Worm (Caenorhabditis elegans): ENCODE data around the gene lim-8.

The lim-8 gene

DNA sequence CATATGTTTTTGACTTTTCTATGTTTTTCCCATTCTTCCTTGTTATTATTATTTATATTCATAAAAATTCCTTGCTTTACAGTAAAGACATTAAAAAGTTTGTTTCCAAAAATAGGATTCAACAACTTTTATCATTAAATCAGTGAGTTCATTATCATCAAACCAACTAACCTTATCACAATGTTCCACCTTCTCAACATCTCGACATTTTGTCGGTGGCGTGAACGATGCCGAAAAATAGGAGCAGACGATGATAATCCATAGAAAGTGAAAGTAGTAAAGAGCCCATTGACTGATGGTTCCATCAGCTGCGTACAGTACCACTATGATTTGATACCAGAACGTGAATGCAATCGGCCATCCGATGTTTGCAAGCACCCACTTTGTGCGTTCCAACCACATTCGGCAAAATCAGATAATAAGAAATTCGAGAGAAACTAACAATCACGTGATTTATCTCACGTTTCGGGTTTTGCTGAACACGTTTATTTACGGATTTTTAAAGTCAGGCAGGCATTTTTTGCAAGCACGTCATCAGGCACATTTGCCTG, 46.1 kb downstream of the lim-8 start, which contains the start of gene dhhc-5:
Gene dhhc-5 (minus strand): TSS at position 406 of the 551 bp plus-strand sequence.
- TF ChIP-seq lin-13 (GFP tag; optimal IDR thresholded peaks at IDR 0.05) (no peak), unc-55 (GFP tag; optimal IDR thresholded peaks at IDR 0.05) (no peak), nhr-12 (tag; optimal IDR thresholded peaks at IDR 0.05) (no peak), sem-4 (tag; optimal IDR thresholded peaks at IDR 0.05) (no peak), egl-27 (tag; optimal IDR thresholded peaks at IDR 0.05) (no peak), fos-1 (tag; optimal IDR thresholded peaks at IDR 0.05) (peak; percentile 21), sma-9 (GFP tag; optimal IDR thresholded peaks at IDR 0.05) (peak; percentile 50), sma-9 (tag; optimal IDR thresholded peaks at IDR 0.05) (no peak), nhr-23 (tag; optimal IDR thresholded peaks at IDR 0.05) (no peak), peb-1 (tag; optimal IDR thresholded peaks at IDR 0.05) (no peak)

DNA sequence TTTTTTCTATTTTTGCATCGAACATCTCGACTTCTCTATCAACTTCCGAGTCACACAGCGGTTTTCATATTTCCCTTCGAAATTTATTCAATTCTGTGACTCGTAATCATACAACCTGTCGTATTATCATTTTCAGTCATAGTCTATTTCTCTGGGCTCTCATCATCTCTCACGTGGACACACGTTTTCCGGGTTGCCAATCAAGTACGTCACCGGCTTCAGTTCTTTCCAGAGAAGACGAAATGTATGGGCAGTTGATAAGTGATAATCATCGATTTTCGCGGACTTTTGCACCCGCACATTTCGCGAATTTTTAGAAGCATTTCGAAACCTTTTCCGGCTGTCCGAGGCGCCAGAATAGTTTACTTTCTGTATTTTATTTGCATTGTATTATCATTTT, 47.7 kb downstream of the lim-8 start, which contains the start of gene srv-1:
Gene srv-1 (plus strand): TSS at position 131 of the 400 bp plus-strand sequence.
- no peak for TF ChIP-seq unc-62 (GFP tag; optimal IDR thresholded peaks at IDR 0.05)
- peak; percentile 36 for TF ChIP-seq F13H6.1 (tag; optimal IDR thresholded peaks at IDR 0.05)
- peak; percentile 54 for TF ChIP-seq crh-2 (tag; optimal IDR thresholded peaks at IDR 0.05)
- TF ChIP-seq ZK546.5 (tag; optimal IDR thresholded peaks at IDR 0.05): no peak
- TF ChIP-seq sma-9 (GFP tag; optimal IDR thresholded peaks at IDR 0.05): peak; percentile 85
- no peak for TF ChIP-seq sma-9 (tag; optimal IDR thresholded peaks at IDR 0.05)
- peak; percentile 83 for TF ChIP-seq fos-1 (tag; optimal IDR thresholded peaks at IDR 0.05)
- no peak for TF ChIP-seq nhr-10 (tag; optimal IDR thresholded peaks at IDR 0.05)
- TF ChIP-seq ztf-1 (GFP tag; conservative IDR thresholded peaks at IDR 0.05): no peak
- no peak for TF ChIP-seq skn-1 (tag; optimal IDR thresholded peaks at IDR 0.05)

DNA sequence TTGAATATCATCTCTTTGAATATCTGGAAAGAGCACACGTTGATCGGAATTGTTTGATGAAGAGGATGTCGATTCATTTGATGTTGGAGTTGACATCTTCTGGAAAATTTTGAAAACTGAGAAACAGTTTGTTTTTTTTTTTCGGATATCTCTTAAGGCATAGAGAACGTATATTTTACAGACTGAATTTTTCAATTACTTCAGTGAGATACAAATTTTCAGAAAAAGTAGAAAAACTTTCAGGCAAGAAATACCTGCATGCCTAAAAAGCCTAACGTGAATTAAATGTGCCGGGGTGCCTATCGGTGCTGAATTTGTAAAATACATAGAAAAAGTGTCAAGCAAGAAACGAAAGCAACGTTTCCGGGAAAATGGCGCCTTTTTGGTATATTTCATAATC, 54.1 kb downstream of the lim-8 start, which contains the start of gene zak-1:
Gene zak-1 (minus strand): TSS at position 101 of the 400 bp plus-strand sequence.
- no peak for TF ChIP-seq ztf-11 (tag; optimal IDR thresholded peaks at IDR 0.05)
- TF ChIP-seq lin-13 (GFP tag; optimal IDR thresholded peaks at IDR 0.05): no peak
- no peak for TF ChIP-seq nhr-77 (tag; optimal IDR thresholded peaks at IDR 0.05)
- TF ChIP-seq lsy-2 (tag; optimal IDR thresholded peaks at IDR 0.05): no peak
- TF ChIP-seq unc-55 (GFP tag; optimal IDR thresholded peaks at IDR 0.05): no peak
- TF ChIP-seq nhr-6 (tag; optimal IDR thresholded peaks at IDR 0.05): no peak
- no peak for TF ChIP-seq nhr-21 (tag; optimal IDR thresholded peaks at IDR 0.05)
- no peak for TF ChIP-seq ceh-16 (tag; optimal IDR thresholded peaks at IDR 0.05)
- no peak for TF ChIP-seq unc-39 (tag; optimal IDR thresholded peaks at IDR 0.05)
- no peak for TF ChIP-seq blmp-1 (tag; optimal IDR thresholded peaks at IDR 0.05; ENCODE audit: insufficient read depth)
- no peak for TF ChIP-seq mbf-1 (tag; optimal IDR thresholded peaks at IDR 0.05)
- no peak for TF ChIP-seq nhr-23 (tag; optimal IDR thresholded peaks at IDR 0.05)
- no peak for TF ChIP-seq fos-1 (tag; optimal IDR thresholded peaks at IDR 0.05)
- TF ChIP-seq lin-39 (tag; optimal IDR thresholded peaks at IDR 0.05): no peak

DNA sequence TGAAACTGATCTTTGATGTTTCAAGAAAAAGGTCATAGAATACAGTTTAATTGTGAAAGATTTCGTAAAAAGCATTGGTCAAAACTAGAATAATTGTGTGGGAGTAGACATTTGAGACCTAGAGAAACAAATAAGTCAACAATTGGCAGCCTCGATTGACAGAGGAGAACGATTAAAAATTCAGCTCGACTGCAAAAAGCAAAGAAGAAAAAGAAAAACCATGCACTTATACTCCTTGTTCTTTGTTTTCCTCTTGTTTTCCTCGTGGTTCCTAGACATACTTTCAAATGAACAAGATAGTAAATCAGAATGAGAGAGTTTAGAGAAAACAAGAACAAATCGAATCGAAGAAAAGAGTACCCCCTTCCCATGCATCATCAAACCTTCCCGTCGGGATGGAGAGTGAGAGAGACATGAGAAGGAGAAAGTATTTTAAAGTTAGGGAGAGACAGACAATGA, 54.8 kb downstream of the lim-8 start:
- TF ChIP-seq nhr-25 (tag; optimal IDR thresholded peaks at IDR 0.05) (peak; percentile 33), crh-2 (tag; optimal IDR thresholded peaks at IDR 0.05) (peak; percentile 49), F13H6.1 (tag; optimal IDR thresholded peaks at IDR 0.05) (peak; percentile 73), lin-11 (tag; optimal IDR thresholded peaks at IDR 0.05) (no peak), blmp-1 (tag; optimal IDR thresholded peaks at IDR 0.05; ENCODE audit: insufficient read depth) (peak; percentile 64), lsy-2 (tag; optimal IDR thresholded peaks at IDR 0.05) (peak in 1 of 2 experiments; percentile 55), C34F6.9 (tag; optimal IDR thresholded peaks at IDR 0.05) (peak; percentile 54), nhr-237 (tag; optimal IDR thresholded peaks at IDR 0.05) (no peak), gmeb-1 (tag; optimal IDR thresholded peaks at IDR 0.05) (peak; percentile 61), ztf-11 (tag; optimal IDR thresholded peaks at IDR 0.05) (no peak), mdl-1 (tag; optimal IDR thresholded peaks at IDR 0.05) (peak; percentile 2 to 43), nhr-129 (tag; optimal IDR thresholded peaks at IDR 0.05) (peak; percentile 85), fos-1 (tag; optimal IDR thresholded peaks at IDR 0.05) (peak; percentile 93), sma-9 (GFP tag; optimal IDR thresholded peaks at IDR 0.05) (peak; percentile 78), sma-9 (tag; optimal IDR thresholded peaks at IDR 0.05) (no peak)

DNA sequence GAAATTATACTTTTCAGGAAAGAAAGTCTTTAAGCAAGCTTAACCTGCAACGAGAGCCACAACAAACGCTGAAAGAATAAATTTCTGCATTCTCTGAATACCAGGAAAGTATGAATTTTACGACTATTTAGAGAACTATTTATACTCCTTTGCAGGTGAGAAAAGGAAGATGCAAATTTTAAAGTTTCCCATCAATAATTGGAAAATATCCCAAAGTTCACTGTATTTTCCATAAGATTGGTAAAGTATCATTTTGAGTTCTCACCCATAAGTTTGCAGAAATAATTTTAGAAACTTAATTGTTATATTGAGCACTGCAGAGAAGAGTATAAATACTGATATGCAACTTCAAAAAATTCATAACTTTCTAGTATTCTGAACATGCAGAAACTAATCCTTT, 56.9 kb downstream of the lim-8 start, which contains the start of gene clec-158:
Gene clec-158 (minus strand): TSS at position 101 of the 400 bp plus-strand sequence.
- TF ChIP-seq ztf-1 (GFP tag; conservative IDR thresholded peaks at IDR 0.05): no peak
- TF ChIP-seq Y55F3AM.14 (GFP tag; optimal IDR thresholded peaks at IDR 0.05): no peak
- no peak for TF ChIP-seq ceh-82 (tag; optimal IDR thresholded peaks at IDR 0.05)
- no peak for TF ChIP-seq mdl-1 (tag; optimal IDR thresholded peaks at IDR 0.05)
- TF ChIP-seq elt-1 (tag; optimal IDR thresholded peaks at IDR 0.05): no peak
- TF ChIP-seq aly-2 (tag; optimal IDR thresholded peaks at IDR 0.05): no peak
- TF ChIP-seq unc-55 (GFP tag; optimal IDR thresholded peaks at IDR 0.05): no peak
- TF ChIP-seq elt-3 (tag; optimal IDR thresholded peaks at IDR 0.05): no peak
- TF ChIP-seq nhr-12 (tag; optimal IDR thresholded peaks at IDR 0.05): no peak
- TF ChIP-seq sma-9 (GFP tag; optimal IDR thresholded peaks at IDR 0.05): no peak
- no peak for TF ChIP-seq sma-9 (tag; optimal IDR thresholded peaks at IDR 0.05)

Measured in whole organism, L2 larva.